Fruit fly (Drosophila melanogaster) whole organism, embryonic: ENCODE results near the gene Nup43.

Experiments
- Adf1 ChIP-seq: fragments of 200-800 bp; sonication (Bioruptor generic); IDR thresholded peaks from 2 replicates; pipeline ENCODE4 v1.3.6; 2022; ENCODE audit warnings: missing biosample characterization, missing genetic modification characterization
- Atf-2 ChIP-seq: fragments of 200-800 bp; sonication (Bioruptor generic); optimal IDR thresholded peaks from 2 replicates; lab custom pipeline; 2016; ENCODE audit warnings: missing biosample characterization, missing genetic modification characterization
- Atf3 ChIP-seq: fragments of 200-800 bp; sonication (Bioruptor generic); optimal IDR thresholded peaks from 3 replicates; lab custom pipeline; 2016; ENCODE audit warnings: missing biosample characterization, missing genetic modification characterization
- C15 ChIP-seq: fragments of 200-800 bp; sonication (Bioruptor generic); IDR thresholded peaks from 3 replicates; pipeline ENCODE4 v1.3.6; 2022; ENCODE audit warnings: missing biosample characterization, missing genetic modification characterization
- CG13424 ChIP-seq: fragments of 200-800 bp; sonication (Bioruptor generic); optimal IDR thresholded peaks from 2 replicates; lab custom pipeline; 2019; ENCODE audit warnings: missing biosample characterization, mild to moderate bottlenecking, missing genetic modification characterization, moderate library complexity
- CG15073 ChIP-seq: fragments of 200-800 bp; sonication (Bioruptor generic); optimal IDR thresholded peaks from 2 replicates; lab custom pipeline; 2016; ENCODE audit warnings: missing biosample characterization, missing genetic modification characterization
- CG15514 ChIP-seq: fragments of 200-800 bp; sonication (Bioruptor generic); optimal IDR thresholded peaks from 3 replicates; lab custom pipeline; 2017; ENCODE audit warnings: missing biosample characterization, missing genetic modification characterization, mild to moderate bottlenecking, moderate library complexity, missing genetic modification reagents
- CG17186 ChIP-seq: fragments of 200-800 bp; sonication (Bioruptor generic); optimal IDR thresholded peaks from 3 replicates; lab custom pipeline; 2017; ENCODE audit warnings: missing biosample characterization, missing genetic modification reagents, missing genetic modification characterization
- CG17359 ChIP-seq: fragments of 200-800 bp; sonication (Bioruptor generic); optimal IDR thresholded peaks from 3 replicates; lab custom pipeline; 2018; ENCODE audit warnings: missing biosample characterization, mild to moderate bottlenecking, missing genetic modification characterization, moderate library complexity
- CG17568 ChIP-seq: fragments of 200-800 bp; sonication (Bioruptor generic); optimal IDR thresholded peaks from 2 replicates; lab custom pipeline; 2018; ENCODE audit warnings: missing biosample characterization, mild to moderate bottlenecking, missing genetic modification characterization, moderate library complexity
- CG2202 ChIP-seq: fragments of 200-800 bp; sonication (Bioruptor generic); optimal IDR thresholded peaks from 2 replicates; lab custom pipeline; 2018; ENCODE audit warnings: missing biosample characterization, mild to moderate bottlenecking, missing genetic modification characterization
- CG34224 ChIP-seq: fragments of 200-800 bp; sonication (Bioruptor generic); IDR thresholded peaks from 3 replicates; pipeline ENCODE4 v1.3.6; 2022; ENCODE audit warnings: missing biosample characterization, missing genetic modification characterization; ENCODE audit not compliant: partially characterized antibody
- CG3726 ChIP-seq: fragments of 200-800 bp; sonication (Bioruptor generic); IDR thresholded peaks from 3 replicates; pipeline ENCODE4, ENCODE4 v1.3.6; 2022; ENCODE audit warnings: missing biosample characterization, missing genetic modification characterization
- CG4328 ChIP-seq: fragments of 200-800 bp; sonication (Bioruptor generic); optimal IDR thresholded peaks from 3 replicates; lab custom pipeline; 2017; ENCODE audit warnings: missing biosample characterization, missing genetic modification reagents, missing genetic modification characterization
- CG6254 ChIP-seq: fragments of 200-800 bp; sonication (Bioruptor generic); optimal IDR thresholded peaks from 3 replicates; lab custom pipeline; 2017; ENCODE audit warnings: mild to moderate bottlenecking, missing biosample characterization, missing genetic modification reagents, missing genetic modification characterization
- CG7745 ChIP-seq: fragments of 200-800 bp; sonication (Bioruptor generic); optimal IDR thresholded peaks from 2 replicates; lab custom pipeline; 2018; ENCODE audit warnings: missing biosample characterization, mild to moderate bottlenecking, missing genetic modification characterization, moderate library complexity
- CG7963 ChIP-seq: fragments of 200-800 bp; sonication (Bioruptor generic); IDR thresholded peaks from 3 replicates; pipeline ENCODE4 v1.3.6; 2022; ENCODE audit warnings: missing biosample characterization, missing genetic modification characterization; ENCODE audit not compliant: partially characterized antibody
- CG7987 ChIP-seq: fragments of 200-800 bp; sonication (Bioruptor generic); optimal IDR thresholded peaks from 2 replicates; lab custom pipeline; 2018; ENCODE audit warnings: missing biosample characterization, mild to moderate bottlenecking, missing genetic modification characterization, moderate library complexity
- CG8290 ChIP-seq, 3 experiments: fragments of 200-800 bp; sonication (Bioruptor generic); optimal IDR thresholded peaks; 2 replicates each; lab custom pipeline; 2016 to 2019; ENCODE audit warnings: missing biosample characterization in 3 of 3, missing genetic modification characterization in 3 of 3, mild to moderate bottlenecking in 2 of 3, moderate library complexity in 1 of 3
- CG9817 ChIP-seq: fragments of 200-800 bp; sonication (Bioruptor generic); optimal IDR thresholded peaks from 2 replicates; lab custom pipeline; 2018; ENCODE audit warnings: missing biosample characterization, mild to moderate bottlenecking, missing genetic modification characterization, moderate library complexity
- CG9932 ChIP-seq: fragments of 200-800 bp; sonication (Bioruptor generic); IDR thresholded peaks from 2 replicates; pipeline ENCODE4 v1.3.6; 2022; ENCODE audit warnings: missing biosample characterization, missing genetic modification characterization
- CHES-1-like ChIP-seq: fragments of 200-800 bp; sonication (Bioruptor generic); optimal IDR thresholded peaks from 2 replicates; lab custom pipeline; 2016; ENCODE audit warnings: missing biosample characterization, missing genetic modification characterization
- Ets65A ChIP-seq: fragments of 200-800 bp; sonication (Bioruptor generic); peaks from one replicate; lab custom pipeline; 2016; ENCODE audit warnings: missing biosample characterization, missing genetic modification characterization
- H2.0 ChIP-seq: fragments of 200-800 bp; sonication (Bioruptor generic); IDR thresholded peaks from 2 replicates; pipeline ENCODE4 v1.3.6; 2022; ENCODE audit warnings: missing biosample characterization, missing genetic modification characterization
- Hmr ChIP-seq: fragments of 200-800 bp; sonication (Bioruptor generic); optimal IDR thresholded peaks from 3 replicates; lab custom pipeline; 2017; ENCODE audit warnings: mild to moderate bottlenecking, missing biosample characterization, missing genetic modification reagents, missing genetic modification characterization
- Hr78 ChIP-seq, 2 experiments: fragments of 200-800 bp in 1 of 2; fragments of >200 bp in 1 of 2; sonication (Bioruptor generic) in 1 of 2; optimal IDR thresholded peaks; 2 replicates each; lab custom pipeline; 2017 to 2019; ENCODE audit warnings: missing biosample characterization in 2 of 2, missing genetic modification characterization in 2 of 2, mild to moderate bottlenecking in 1 of 2, moderate library complexity in 1 of 2
- MBD-R2 ChIP-seq: fragments of 200-800 bp; sonication (Bioruptor generic); IDR thresholded peaks from 2 replicates; pipeline ENCODE4 v1.3.6; 2022; ENCODE audit warnings: missing biosample characterization, missing genetic modification characterization
- Oaz ChIP-seq: fragments of 200-800 bp; sonication (Bioruptor generic); IDR thresholded peaks from 2 replicates; pipeline ENCODE4 v1.3.6; 2022; ENCODE audit warnings: missing biosample characterization, missing genetic modification characterization
- ash1 ChIP-seq: fragments of 200-800 bp; sonication (Bioruptor generic); optimal IDR thresholded peaks from 2 replicates; lab custom pipeline; 2018; ENCODE audit warnings: missing biosample characterization, mild to moderate bottlenecking, missing genetic modification characterization
- az2 ChIP-seq: fragments of 200-800 bp; sonication (Bioruptor generic); optimal IDR thresholded peaks from 3 replicates; lab custom pipeline; 2016; ENCODE audit warnings: missing biosample characterization, missing genetic modification characterization
- chm ChIP-seq: fragments of 200-800 bp; sonication (Bioruptor generic); IDR thresholded peaks from 2 replicates; pipeline ENCODE4 v1.3.6; 2022; ENCODE audit warnings: missing biosample characterization, missing genetic modification characterization
- chn ChIP-seq: fragments of 200-800 bp; sonication (Bioruptor generic); optimal IDR thresholded peaks from 2 replicates; lab custom pipeline; 2016; ENCODE audit warnings: missing biosample characterization, missing genetic modification characterization
- corto ChIP-seq: fragments of 200-800 bp; sonication (Bioruptor generic); optimal IDR thresholded peaks from 2 replicates; lab custom pipeline; 2016; ENCODE audit warnings: missing biosample characterization, mild to moderate bottlenecking, missing genetic modification characterization, moderate library complexity
- cwo ChIP-seq: fragments of 200-800 bp; sonication (Bioruptor generic); optimal IDR thresholded peaks from 3 replicates; lab custom pipeline; 2017; ENCODE audit warnings: missing biosample characterization, missing genetic modification characterization, mild to moderate bottlenecking, moderate library complexity, missing genetic modification reagents
- dm ChIP-seq: fragments of 200-800 bp; sonication (Bioruptor generic); optimal IDR thresholded peaks from 3 replicates; lab custom pipeline; 2016; ENCODE audit warnings: missing biosample characterization, missing genetic modification characterization
- en ChIP-seq: fragments of 200-800 bp; sonication (Bioruptor generic); optimal IDR thresholded peaks from 2 replicates; lab custom pipeline; 2016; ENCODE audit warnings: missing biosample characterization, missing genetic modification characterization
- gce ChIP-seq: fragments of 200-800 bp; sonication (Bioruptor generic); IDR thresholded peaks from 3 replicates; pipeline ENCODE4 v1.3.6; 2022; ENCODE audit warnings: missing biosample characterization, missing genetic modification characterization
- insv ChIP-seq, 2 experiments: fragments of 200-800 bp; sonication (Bioruptor generic); optimal IDR thresholded peaks; 3 replicates each; lab custom pipeline; 2016 to 2018; ENCODE audit warnings: missing biosample characterization in 2 of 2, missing genetic modification characterization in 2 of 2
- lola ChIP-seq, 3 experiments: fragments of >200 bp in 2 of 3; fragments of 200-800 bp in 1 of 3; sonication (Bioruptor generic) in 1 of 3; optimal IDR thresholded peaks; 2 replicates each; lab custom pipeline; 2017 to 2019; ENCODE audit warnings: missing biosample characterization in 3 of 3, missing genetic modification characterization in 3 of 3, mild to moderate bottlenecking in 1 of 3, moderate library complexity in 1 of 3
- oc ChIP-seq: fragments of 200-800 bp; sonication (Bioruptor generic); optimal IDR thresholded peaks from 2 replicates; lab custom pipeline; 2018; ENCODE audit warnings: missing biosample characterization, mild to moderate bottlenecking, missing genetic modification characterization, moderate library complexity
- pb ChIP-seq: fragments of 200-800 bp; sonication (Bioruptor generic); optimal IDR thresholded peaks from 3 replicates; lab custom pipeline; 2016; ENCODE audit warnings: missing biosample characterization, missing genetic modification characterization
- schlank ChIP-seq: fragments of 200-800 bp; sonication (Bioruptor generic); optimal IDR thresholded peaks from 2 replicates; lab custom pipeline; 2018; ENCODE audit warnings: missing biosample characterization, mild to moderate bottlenecking, missing genetic modification characterization
- trem ChIP-seq: fragments of 200-800 bp; optimal IDR thresholded peaks from 3 replicates; lab custom pipeline; 2019; ENCODE audit warnings: missing biosample characterization, mild to moderate bottlenecking, missing genetic modification characterization, moderate library complexity
- trh ChIP-seq: fragments of 200-800 bp; sonication (Bioruptor generic); optimal IDR thresholded peaks from 2 replicates; lab custom pipeline; 2016; ENCODE audit warnings: missing biosample characterization, missing genetic modification characterization
- unc-4 ChIP-seq: fragments of 200-800 bp; sonication (Bioruptor generic); IDR thresholded peaks from 2 replicates; pipeline ENCODE4 v1.3.6; 2022; ENCODE audit warnings: missing biosample characterization, missing genetic modification characterization; ENCODE audit not compliant: partially characterized antibody
- unpg ChIP-seq: fragments of 200-800 bp; sonication (Bioruptor generic); optimal IDR thresholded peaks from 3 replicates; lab custom pipeline; 2018; ENCODE audit warnings: missing biosample characterization, mild to moderate bottlenecking, missing genetic modification characterization, moderate library complexity
- zfh1 ChIP-seq: fragments of 200-800 bp; sonication (Bioruptor generic); IDR thresholded peaks from 3 replicates; pipeline ENCODE4 v1.3.6; 2022; ENCODE audit warnings: missing biosample characterization, missing genetic modification characterization

Gene Nup43

dm6 chr3R:18402549-18403429 is 36.4 kb downstream of the Nup43 start, which contains the start of the genes Wdr37 and koko (continued):
- TF ChIP-seq insv (GFP tag; optimal IDR thresholded peaks at IDR 0.05; lab: Kevin White, UChicago), result peak in 1 of 2 experiments; percentile 85
- peak; percentile 95 for TF ChIP-seq gce (GFP tag; lab: Robert Waterston, UW)
- TF ChIP-seq CG7745 (tag; lab: Kevin White, UChicago), result peak; percentile 31
- peak; percentile 96 for TF ChIP-seq Hmr (GFP tag; lab: Kevin White, UChicago)
- peak; percentile 98 for TF ChIP-seq unpg (GFP tag; lab: Kevin White, UChicago)
- peak; percentile 91 for TF ChIP-seq CG2202 (tag; lab: Kevin White, UChicago)
- peak; percentile 96 for TF ChIP-seq CG6254 (GFP tag; lab: Kevin White, UChicago)
- peak; percentile 98 for TF ChIP-seq CG13424
- peak; percentile 88 for TF ChIP-seq CG15514 (GFP tag; lab: Kevin White, UChicago)
- TF ChIP-seq schlank, result peak; percentile 83
- TF ChIP-seq trem, result peak; percentile 94
- peak; percentile 70 for TF ChIP-seq CHES-1-like (GFP tag; lab: Kevin White, UChicago)
- TF ChIP-seq Hr78 (GFP tag; optimal IDR thresholded peaks at IDR 0.05; lab: Kevin White, UChicago), result peak in 1 of 2 experiments; percentile 79
- peak; percentile 96 for TF ChIP-seq CG8290 (GFP tag; optimal IDR thresholded peaks at IDR 0.05; lab: Kevin White, UChicago)
- peak; percentile 9 to 48 for TF ChIP-seq CG8290 (tag; optimal IDR thresholded peaks at IDR 0.05; lab: Kevin White, UChicago)
- TF ChIP-seq cwo, result peak; percentile 93
- TF ChIP-seq chm (GFP tag; lab: Robert Waterston, UW), result peak; percentile 92
- TF ChIP-seq pb, result peak; percentile 16
- peak; percentile 99 for TF ChIP-seq CG9932 (GFP tag; lab: Robert Waterston, UW)
- peak; percentile 61 for TF ChIP-seq CG7987
- TF ChIP-seq CG7963 (GFP tag; lab: Robert Waterston, UW), result peak; percentile 35; the same call in 1 of the 3 replicates
- TF ChIP-seq CG34224 (GFP tag; lab: Robert Waterston, UW), result peak; percentile 46; the same call in 2 of the 3 replicates
- TF ChIP-seq dm (GFP tag; lab: Kevin White, UChicago), result peak; percentile 53
- peak; percentile 97 for TF ChIP-seq CG17359 (tag; lab: Kevin White, UChicago)
- TF ChIP-seq trh (GFP tag; lab: Kevin White, UChicago), result peak; percentile 93
- peak; percentile 97 for TF ChIP-seq az2 (GFP tag; lab: Kevin White, UChicago)
- no peak for TF ChIP-seq CG17568
- peak; percentile 40 for TF ChIP-seq en (GFP tag; lab: Kevin White, UChicago)
- TF ChIP-seq corto (GFP tag; lab: Kevin White, UChicago), result peak; percentile 79
- TF ChIP-seq MBD-R2 (GFP tag; lab: Robert Waterston, UW), result peak; percentile 98
- peak; percentile 89 for TF ChIP-seq Oaz (GFP tag; lab: Robert Waterston, UW)
- TF ChIP-seq Ets65A (GFP tag; lab: Kevin White, UChicago), result peak; percentile 95
- TF ChIP-seq CG3726 (GFP tag; lab: Robert Waterston, UW), result peak; percentile 97
- peak; percentile 96 for TF ChIP-seq oc (tag; lab: Kevin White, UChicago)
- peak; percentile 84 for TF ChIP-seq Adf1 (GFP tag; lab: Robert Waterston, UW)
- peak; percentile 94 for TF ChIP-seq C15
- TF ChIP-seq chn (GFP tag; lab: Kevin White, UChicago), result peak; percentile 67
- TF ChIP-seq Atf3 (GFP tag; lab: Kevin White, UChicago), result peak; percentile 75
- peak; percentile 69 for TF ChIP-seq Atf-2
- peak in 1 of 3 experiments; percentile 98 for TF ChIP-seq lola (GFP tag; optimal IDR thresholded peaks at IDR 0.05; lab: Kevin White, UChicago)
- peak; percentile 3 for TF ChIP-seq ash1 (GFP tag; lab: Kevin White, UChicago)
- peak; percentile 96 for TF ChIP-seq H2.0 (GFP tag; lab: Robert Waterston, UW)
- TF ChIP-seq unc-4 (GFP tag; lab: Robert Waterston, UW), result peak; percentile 66
- TF ChIP-seq CG9817 (tag; lab: Kevin White, UChicago), result peak; percentile 96
- peak; percentile 90 for TF ChIP-seq CG4328 (GFP tag; lab: Kevin White, UChicago)
- peak; percentile 78 for TF ChIP-seq CG17186 (GFP tag; lab: Kevin White, UChicago)
- no peak; the same call in none of the 3 replicates for TF ChIP-seq zfh1 (GFP tag; lab: Robert Waterston, UW)
- TF ChIP-seq CG15073 (GFP tag; lab: Kevin White, UChicago), result peak; percentile 81
